Worm (Caenorhabditis elegans) whole organism, mixed stage, embryonic: ENCODE results near the gene fbxa-99.

Experiments
- bed-3 ChIP-seq: fragments of 200-800 bp; sonication (Bioruptor generic); optimal IDR thresholded peaks from 3 replicates; lab custom pipeline; 2018; ENCODE audit warnings: mild to moderate bottlenecking, missing genetic modification characterization, moderate library complexity, missing compliant biosample characterization
- ceh-39 ChIP-seq: fragments of 150-350 bp; optimal IDR thresholded peaks from 2 replicates; lab custom pipeline; 2014; ENCODE audit warnings: missing biosample characterization, missing genetic modification characterization
- ceh-43 ChIP-seq: fragments of 200-800 bp; sonication (Bioruptor generic); optimal IDR thresholded peaks from 2 replicates; lab custom pipeline; 2018; ENCODE audit warnings: mild to moderate bottlenecking, missing genetic modification characterization, moderate library complexity, missing compliant biosample characterization
- ceh-83 ChIP-seq: fragments of 200-800 bp; sonication (Bioruptor generic); optimal IDR thresholded peaks from 2 replicates; lab custom pipeline; 2018; ENCODE audit warnings: mild to moderate bottlenecking, missing genetic modification characterization, missing compliant biosample characterization
- ces-1 ChIP-seq: fragments of 150-350 bp; optimal IDR thresholded peaks from 2 replicates; lab custom pipeline; 2014; ENCODE audit warnings: missing biosample characterization, missing genetic modification reagents, missing genetic modification characterization
- cnd-1 ChIP-seq: fragments of 200-800 bp; sonication (Bioruptor generic); optimal IDR thresholded peaks from 2 replicates; lab custom pipeline; 2018; ENCODE audit warnings: mild to moderate bottlenecking, missing genetic modification characterization, missing compliant biosample characterization
- drap-1 ChIP-seq: fragments of 200-800 bp; sonication (Bioruptor generic); optimal IDR thresholded peaks from 3 replicates; lab custom pipeline; 2018; ENCODE audit warnings: mild to moderate bottlenecking, missing genetic modification characterization, missing compliant biosample characterization
- elt-1 ChIP-seq: sonication (generic microtip); optimal IDR thresholded peaks from 2 replicates; lab custom pipeline; 2017; ENCODE audit warnings: missing genetic modification characterization, mild to moderate bottlenecking, missing compliant biosample characterization, antibody characterized with exemption, moderate library complexity, borderline replicate concordance; ENCODE audit not compliant: insufficient read depth
- elt-3 ChIP-seq: fragments of 150-350 bp; optimal IDR thresholded peaks from 2 replicates; lab custom pipeline; 2014; ENCODE audit warnings: missing biosample characterization, missing genetic modification characterization
- flh-1 ChIP-seq: fragments of 200-800 bp; sonication (Bioruptor generic); optimal IDR thresholded peaks from 2 replicates; lab custom pipeline; 2018; ENCODE audit warnings: mild to moderate bottlenecking, missing genetic modification characterization, moderate library complexity, missing compliant biosample characterization
- hlh-1 ChIP-seq: fragments of 150-350 bp; optimal IDR thresholded peaks from 2 replicates; lab custom pipeline; 2014; ENCODE audit warnings: missing biosample characterization, missing genetic modification reagents, missing genetic modification characterization
- lin-13 ChIP-seq: fragments of 150-350 bp; optimal IDR thresholded peaks from 2 replicates; lab custom pipeline; 2014; ENCODE audit warnings: missing biosample characterization, missing genetic modification characterization
- lin-32 ChIP-seq: fragments of 200-800 bp; sonication (Bioruptor generic); optimal IDR thresholded peaks from 2 replicates; lab custom pipeline; 2018; ENCODE audit warnings: mild to moderate bottlenecking, missing genetic modification characterization, missing compliant biosample characterization
- lsy-2 ChIP-seq: fragments of 150-350 bp; optimal IDR thresholded peaks from 2 replicates; lab custom pipeline; 2014; ENCODE audit warnings: missing biosample characterization, missing genetic modification characterization
- mep-1 ChIP-seq: fragments of 150-350 bp; optimal IDR thresholded peaks from 2 replicates; lab custom pipeline; 2017; ENCODE audit warnings: missing biosample characterization, missing genetic modification reagents, missing genetic modification characterization, inconsistent platforms
- mls-2 ChIP-seq: sonication (generic microtip); optimal IDR thresholded peaks from 2 replicates; lab custom pipeline; 2016; ENCODE audit warnings: mild to moderate bottlenecking, missing genetic modification characterization, moderate library complexity, missing compliant biosample characterization
- nhr-12 ChIP-seq: fragments of 150-350 bp; optimal IDR thresholded peaks from 2 replicates; lab custom pipeline; 2014; ENCODE audit warnings: missing biosample characterization, missing genetic modification characterization
- nhr-2 ChIP-seq: fragments of 150-350 bp; optimal IDR thresholded peaks from 2 replicates; lab custom pipeline; 2014; ENCODE audit warnings: missing biosample characterization, missing genetic modification characterization
- nhr-237 ChIP-seq: fragments of 150-350 bp; optimal IDR thresholded peaks from 2 replicates; lab custom pipeline; 2014; ENCODE audit warnings: missing biosample characterization, missing genetic modification characterization
- nhr-28 ChIP-seq: fragments of 150-350 bp; optimal IDR thresholded peaks from 2 replicates; lab custom pipeline; 2014; ENCODE audit warnings: missing biosample characterization, missing genetic modification characterization
- nhr-76 ChIP-seq: sonication (generic microtip); optimal IDR thresholded peaks from 2 replicates; lab custom pipeline; 2017; ENCODE audit warnings: missing biosample characterization, missing genetic modification characterization
- pha-4 ChIP-seq: fragments of 150-350 bp; optimal IDR thresholded peaks from 2 replicates; lab custom pipeline; 2018; ENCODE audit warnings: missing biosample characterization, missing genetic modification reagents, missing genetic modification characterization
- sem-2 ChIP-seq: fragments of 200-800 bp; sonication (Bioruptor generic); optimal IDR thresholded peaks from 2 replicates; lab custom pipeline; 2018; ENCODE audit warnings: mild to moderate bottlenecking, missing genetic modification characterization, missing compliant biosample characterization
- snpc-4 ChIP-seq: fragments of 150-350 bp; optimal IDR thresholded peaks from 2 replicates; lab custom pipeline; 2014; ENCODE audit warnings: missing biosample characterization, missing genetic modification characterization
- sptf-1 ChIP-seq: sonication (generic microtip); optimal IDR thresholded peaks from 2 replicates; lab custom pipeline; 2017; ENCODE audit warnings: mild to moderate bottlenecking, missing genetic modification characterization, moderate library complexity, missing compliant biosample characterization
- tbx-8 ChIP-seq: fragments of 200-800 bp; sonication (Bioruptor generic); optimal IDR thresholded peaks from 2 replicates; lab custom pipeline; 2018; ENCODE audit warnings: mild to moderate bottlenecking, missing genetic modification characterization, moderate library complexity, missing compliant biosample characterization
- unc-120 ChIP-seq: sonication (generic microtip); optimal IDR thresholded peaks from 2 replicates; lab custom pipeline; 2017; ENCODE audit warnings: missing genetic modification characterization, missing compliant biosample characterization; ENCODE audit not compliant: poor library complexity, severe bottlenecking
- unc-39 ChIP-seq: fragments of 150-350 bp; optimal IDR thresholded peaks from 2 replicates; lab custom pipeline; 2014; ENCODE audit warnings: missing biosample characterization, missing genetic modification characterization
- unc-62 ChIP-seq: fragments of 150-350 bp; optimal IDR thresholded peaks from 2 replicates; lab custom pipeline; 2014; ENCODE audit warnings: missing biosample characterization, missing genetic modification reagents, missing genetic modification characterization
- zip-8 ChIP-seq: fragments of 150-350 bp; optimal IDR thresholded peaks from 2 replicates; lab custom pipeline; 2014; ENCODE audit warnings: missing biosample characterization, missing genetic modification characterization
- ztf-11 ChIP-seq: fragments of 150-350 bp; optimal IDR thresholded peaks from 2 replicates; lab custom pipeline; 2014; ENCODE audit warnings: missing biosample characterization, missing genetic modification characterization

The fbxa-99 gene

DNA sequence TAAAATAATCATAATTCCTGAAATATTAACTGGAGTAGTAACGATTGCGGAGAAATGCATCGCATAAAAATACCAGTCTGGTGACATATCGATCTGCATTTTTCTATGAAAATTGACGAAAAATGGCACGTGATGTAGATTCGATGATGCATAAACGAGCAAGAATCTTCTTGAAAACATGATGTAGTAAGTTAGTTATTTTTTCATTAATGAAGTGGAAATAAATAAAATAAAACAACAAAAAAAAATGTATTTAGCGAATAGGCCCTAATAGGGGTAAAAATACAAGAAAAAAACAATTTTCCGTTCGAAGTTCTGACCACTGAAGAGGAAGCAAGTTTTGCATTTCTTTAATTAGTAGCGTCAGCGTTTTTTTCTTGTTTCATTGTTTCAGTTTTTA, 17.5 kb downstream of the fbxa-99 start, which contains the start of gene sri-2:
TSS of gene sri-2 (minus strand) at position 101 of the 400 bp plus-strand sequence.
- no peak for TF ChIP-seq ces-1 (GFP tag; lab: Kevin White, UChicago)

DNA sequence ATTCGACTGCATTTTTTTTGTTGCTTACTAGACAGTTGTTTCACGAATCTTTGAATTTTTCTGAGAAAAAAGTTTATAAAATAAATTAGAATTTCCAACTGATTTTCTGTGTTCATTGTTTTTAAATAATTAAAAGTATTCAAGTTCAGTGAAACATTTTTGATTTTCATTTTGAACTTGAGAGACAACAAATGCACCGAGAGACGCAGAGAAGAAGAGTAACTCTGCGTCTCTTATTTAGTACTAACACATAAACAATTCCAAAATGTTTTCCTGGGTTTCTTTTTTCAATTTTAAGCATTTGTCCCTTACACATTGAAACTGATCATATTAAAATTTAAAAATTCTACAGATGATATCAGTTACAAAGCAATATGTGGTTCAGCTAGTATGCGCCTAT, 23.2 kb downstream of the fbxa-99 start:
- no peak for TF ChIP-seq flh-1 (GFP tag; lab: Kevin White, UChicago)
- TF ChIP-seq mep-1 (tag; lab: Kevin White, UChicago), result no peak
- TF ChIP-seq drap-1 (GFP tag; lab: Kevin White, UChicago), result no peak
- TF ChIP-seq cnd-1, result no peak
- no peak for TF ChIP-seq pha-4 (tag; lab: Kevin White, UChicago)
- no peak for TF ChIP-seq nhr-28 (tag; lab: Kevin White, UChicago)
- no peak for TF ChIP-seq tbx-8 (GFP tag; lab: Kevin White, UChicago)
- TF ChIP-seq ztf-11 (tag; lab: Kevin White, UChicago), result no peak
- no peak for TF ChIP-seq hlh-1 (tag; lab: Kevin White, UChicago)
- TF ChIP-seq lin-13, result no peak
- no peak for TF ChIP-seq elt-1 (tag; lab: Kevin White, UChicago)
- no peak for TF ChIP-seq sem-2
- TF ChIP-seq sptf-1 (tag; lab: Kevin White, UChicago), result no peak
- no peak for TF ChIP-seq ceh-83 (GFP tag; lab: Kevin White, UChicago)
- TF ChIP-seq unc-120 (tag; lab: Kevin White, UChicago), result no peak
- no peak for TF ChIP-seq bed-3
- no peak for TF ChIP-seq unc-62 (GFP tag; lab: Kevin White, UChicago)
- no peak for TF ChIP-seq nhr-237

ce11 chrV:15957098-15957497, 25.6 kb downstream of the fbxa-99 start, which contains the start of gene F36G9.3:
Gene F36G9.3, plus strand, starts transcription at chrV:15957398.
- TF ChIP-seq tbx-8 (GFP tag; lab: Kevin White, UChicago) (no peak), ztf-11 (tag; lab: Kevin White, UChicago) (no peak), unc-39 (no peak), nhr-28 (tag; lab: Kevin White, UChicago) (no peak), nhr-76 (tag; lab: Kevin White, UChicago) (no peak), elt-1 (tag; lab: Kevin White, UChicago) (no peak), nhr-12 (tag; lab: Kevin White, UChicago) (no peak), mep-1 (tag; lab: Kevin White, UChicago) (no peak), ceh-83 (GFP tag; lab: Kevin White, UChicago) (no peak), elt-3 (tag; lab: Kevin White, UChicago) (no peak), flh-1 (GFP tag; lab: Kevin White, UChicago) (no peak), cnd-1 (no peak), ceh-43 (no peak), lin-32 (GFP tag; lab: Kevin White, UChicago) (no peak), zip-8 (tag; lab: Kevin White, UChicago) (no peak), ces-1 (GFP tag; lab: Kevin White, UChicago) (no peak), bed-3 (no peak), sem-2 (no peak), mls-2 (tag; lab: Kevin White, UChicago) (no peak)

- TF ChIP-seq lsy-2 (tag; lab: Kevin White, UChicago) (no peak), unc-62 (GFP tag; lab: Kevin White, UChicago) (no peak)
These were observed 27.2 kb downstream of the fbxa-99 start, which contains the start of gene srh-186 for ce11 chrV:15955497-15955896. Gene srh-186, plus strand, starts transcription at chrV:15955797.

ce11 chrV:15954932-15955331, 27.7 kb downstream of the fbxa-99 start, which contains the start of gene srw-57:
Gene srw-57, minus strand, starts transcription at chrV:15955032.
- no peak for TF ChIP-seq snpc-4 (tag; lab: Kevin White, UChicago)
- TF ChIP-seq ceh-39, result no peak
- TF ChIP-seq mls-2 (tag; lab: Kevin White, UChicago), result no peak

DNA sequence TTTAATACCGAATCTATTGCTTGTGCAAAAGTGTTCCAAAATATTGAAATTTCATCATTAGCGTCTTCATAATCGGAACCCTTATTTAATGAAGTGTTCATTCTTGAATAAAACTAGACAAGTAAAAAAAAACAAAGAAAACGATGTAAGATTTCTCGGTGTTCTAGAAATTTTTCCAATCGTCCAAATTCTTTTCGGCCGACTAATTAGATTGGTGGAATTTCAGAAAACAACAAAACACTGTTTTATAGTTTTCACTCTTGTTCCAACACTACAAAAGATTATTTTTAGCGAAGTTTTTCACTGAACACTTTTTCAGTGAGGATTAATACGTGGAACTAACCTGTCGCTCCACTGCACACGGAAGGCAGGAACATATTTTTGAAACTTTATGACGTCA, 29.9 kb downstream of the fbxa-99 start, which contains the start of gene srw-56:
TSS of gene srw-56 (minus strand) at position 101 of the 400 bp plus-strand sequence.
- TF ChIP-seq zip-8 (tag; lab: Kevin White, UChicago) (no peak), nhr-76 (tag; lab: Kevin White, UChicago) (no peak), unc-39 (no peak), ceh-43 (no peak), lin-13 (no peak), drap-1 (GFP tag; lab: Kevin White, UChicago) (no peak), unc-62 (GFP tag; lab: Kevin White, UChicago) (no peak), tbx-8 (GFP tag; lab: Kevin White, UChicago) (no peak), nhr-2 (tag; lab: Kevin White, UChicago) (no peak), snpc-4 (tag; lab: Kevin White, UChicago) (no peak), mep-1 (tag; lab: Kevin White, UChicago) (no peak), elt-1 (tag; lab: Kevin White, UChicago) (no peak), mls-2 (tag; lab: Kevin White, UChicago) (no peak)
